Worm (Caenorhabditis elegans): ENCODE data around the gene col-117.
"Not testable (repeated sequence)": the region's sequence is repeated elsewhere in the genome, so short reads cannot be mapped to it uniquely, and the experiment has no call there.

Gene col-117

DNA sequence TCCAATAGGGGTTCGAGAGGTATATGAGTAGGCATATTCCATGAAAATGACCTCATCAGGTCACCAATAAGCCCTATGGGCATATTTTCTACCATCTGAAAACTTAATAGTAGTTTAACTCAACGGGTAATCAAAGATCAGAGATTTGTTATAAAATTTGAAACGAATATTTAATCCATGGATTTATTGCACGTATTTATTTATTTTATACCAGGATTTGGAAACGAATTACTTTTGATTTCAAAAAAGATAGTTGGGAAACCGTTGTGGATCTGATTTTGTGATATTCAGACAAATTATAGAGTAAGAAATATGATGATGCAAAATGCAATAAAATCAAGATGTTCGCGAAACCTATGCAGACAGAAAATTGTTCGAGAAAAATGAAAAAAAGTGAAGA is 31.2 kb downstream of the col-117 start, which contains the start of gene C33D9.3:
Gene C33D9.3 (minus strand): TSS at position 101 of the 400 bp plus-strand sequence.
- no peak for TF ChIP-seq unc-62 (GFP tag; optimal IDR thresholded peaks at IDR 0.05)

- TF ChIP-seq unc-62 (GFP tag; optimal IDR thresholded peaks at IDR 0.05), result no peak
Measured at ce11 chrIV:8790144-8790543, 33.9 kb downstream of the col-117 start, which contains the start of gene sru-35. Gene sru-35, minus strand, starts transcription at chrIV:8790244.

DNA sequence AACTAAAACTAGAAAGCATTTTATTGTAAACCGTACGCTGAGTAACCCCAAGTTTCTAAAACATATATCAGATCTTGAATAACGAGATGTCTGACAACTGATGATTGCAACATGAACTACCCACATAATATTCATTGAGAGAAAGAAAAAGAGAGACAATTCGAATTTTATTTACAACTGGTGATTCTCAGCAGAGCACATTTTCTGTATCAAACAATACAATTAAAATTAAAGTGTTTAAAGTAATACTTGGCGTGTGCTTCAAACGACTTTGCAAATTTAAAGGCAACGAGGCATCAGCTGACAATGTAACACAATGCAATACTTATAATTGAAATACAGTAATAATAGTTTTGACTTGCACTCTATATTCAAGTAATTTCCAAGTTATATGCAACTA is 35.9 kb downstream of the col-117 start, which contains the start of gene C33D9.10:
Gene C33D9.10 (minus strand): TSS at position 101 of the 400 bp plus-strand sequence.
- TF ChIP-seq unc-62 (GFP tag; optimal IDR thresholded peaks at IDR 0.05), result not testable (repeated sequence)

DNA sequence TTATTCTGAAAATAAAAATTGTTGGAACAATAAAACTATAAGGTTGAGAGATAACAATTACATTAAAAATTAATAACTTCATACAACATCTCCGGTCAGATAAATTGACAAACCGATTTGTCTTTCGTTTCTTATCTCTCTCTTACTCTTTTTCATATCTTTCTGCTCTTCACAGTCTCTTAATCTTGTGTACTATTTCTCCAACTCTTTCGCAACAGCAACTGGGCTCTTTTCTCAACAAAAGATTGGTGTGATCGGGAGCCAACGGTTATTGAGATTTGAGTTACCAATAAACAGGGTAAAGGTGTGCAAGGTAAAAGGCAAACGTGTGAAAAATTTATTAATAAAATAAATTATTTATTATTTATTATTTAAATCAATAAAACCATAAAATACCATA is 37.3 kb downstream of the col-117 start, which contains the start of gene C33D9.8:
Gene C33D9.8 (minus strand): TSS at position 99 of the 400 bp plus-strand sequence.
- TF ChIP-seq unc-62 (GFP tag; optimal IDR thresholded peaks at IDR 0.05), result no peak

DNA sequence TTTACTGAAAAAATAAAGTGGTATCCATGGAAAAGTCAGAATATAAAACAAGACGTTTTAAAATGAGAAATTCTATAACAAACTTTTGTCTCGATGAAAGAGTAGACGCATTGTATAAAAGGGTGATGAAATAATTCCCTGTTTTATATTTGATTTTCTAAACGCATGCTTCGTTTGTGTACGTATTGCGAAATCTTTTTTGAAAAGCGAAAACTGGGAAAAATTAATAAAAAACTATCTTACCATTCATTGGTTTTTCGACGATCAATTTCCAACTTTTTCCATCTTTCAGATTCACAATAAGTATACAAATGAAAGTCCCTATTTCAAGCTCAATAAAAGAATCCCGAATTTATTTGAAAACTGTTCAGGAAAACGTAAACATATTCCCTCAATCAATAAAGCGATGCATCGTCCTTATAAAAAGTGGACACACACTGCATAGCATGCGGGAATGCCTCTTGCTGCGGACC is 39.1 kb downstream of the col-117 start, which contains the start of gene C33D9.13:
Gene C33D9.13 (minus strand): TSS at position 423 of the 473 bp plus-strand sequence.
- TF ChIP-seq unc-62 (GFP tag; optimal IDR thresholded peaks at IDR 0.05), result no peak

DNA sequence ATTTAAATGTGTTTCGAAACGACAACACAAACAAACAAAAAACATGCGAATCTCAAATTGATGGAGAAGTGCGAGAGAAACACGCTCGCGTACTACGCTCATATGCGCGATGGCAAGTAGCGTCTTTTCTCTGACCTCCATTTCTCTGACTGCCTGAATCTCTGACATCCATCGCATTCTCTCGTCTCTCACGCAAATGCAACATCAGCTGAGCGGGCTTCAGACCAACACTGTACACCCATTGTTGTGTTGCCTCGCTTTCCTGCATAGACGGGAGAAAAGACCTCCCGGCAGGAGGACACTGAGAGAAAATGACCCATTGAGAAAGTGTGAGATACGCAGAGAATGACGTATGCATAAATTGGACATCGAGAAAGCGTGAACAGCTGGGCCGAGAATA is 41.8 kb downstream of the col-117 start:
- TF ChIP-seq unc-62 (GFP tag; optimal IDR thresholded peaks at IDR 0.05), result no peak

DNA sequence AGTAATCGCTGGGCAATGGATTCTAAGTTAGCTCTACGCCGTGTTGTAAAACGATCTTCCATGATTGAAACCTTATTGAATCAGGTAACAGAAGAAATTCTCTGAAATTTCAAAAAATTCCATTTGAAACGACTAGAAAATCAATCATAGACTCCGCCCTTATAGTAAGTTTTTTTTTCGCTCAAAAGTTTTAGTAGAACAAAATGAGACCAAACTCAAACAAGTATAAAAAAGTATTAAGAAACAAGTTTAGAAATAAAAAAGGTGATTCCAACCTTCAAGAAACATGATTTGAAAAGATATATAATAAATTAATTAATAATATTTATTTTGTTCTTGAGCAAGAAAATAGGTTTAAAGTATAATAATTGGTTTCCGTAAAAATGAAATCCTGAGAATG is 46.0 kb downstream of the col-117 start, which contains the start of gene C33D9.6:
Gene C33D9.6 (minus strand): TSS at position 101 of the 400 bp plus-strand sequence.
- no peak for TF ChIP-seq unc-62 (GFP tag; optimal IDR thresholded peaks at IDR 0.05)
